Fruit fly (Drosophila melanogaster): ENCODE data around the gene CG33725.

DNA sequence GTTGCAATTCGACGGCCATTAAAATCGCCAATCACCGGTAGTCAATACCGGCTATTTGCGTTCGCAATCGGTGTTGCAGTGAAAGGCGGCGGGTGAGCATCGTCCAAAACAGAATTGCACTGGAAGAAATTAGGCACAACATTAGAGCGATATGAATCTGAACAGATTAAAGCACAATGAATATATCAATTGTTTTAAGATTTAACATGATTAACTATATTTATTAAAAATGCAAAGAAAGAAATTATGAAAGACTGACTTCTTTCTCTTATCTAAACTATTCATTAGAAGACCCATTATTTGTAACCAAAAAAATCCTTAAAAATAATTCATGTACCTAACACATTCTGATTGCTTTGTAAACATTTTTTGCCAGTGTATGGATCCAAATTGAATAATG is 34.9 kb upstream of the CG33725 start:
- TF ChIP-seq Rel (GFP tag; optimal IDR thresholded peaks at IDR 0.05) (no peak), Rel (tag; optimal IDR thresholded peaks at IDR 0.05) (no peak), Dfd (GFP tag; optimal IDR thresholded peaks at IDR 0.05) (no peak)
